Worm (Caenorhabditis elegans) whole organism, L4 larva: ENCODE measurements around the gene F53A10.2.

Experiments
- R02D3.7 ChIP-seq: fragments of 150-350 bp; sonication (generic microtip); optimal IDR thresholded peaks from 3 replicates; lab custom pipeline; 2014; ENCODE audit warnings: missing biosample characterization, missing genetic modification characterization
- ZK337.2 ChIP-seq: fragments of 200-800 bp; sonication (Bioruptor generic); IDR thresholded peaks from 2 replicates; pipeline ENCODE4 v1.3.6; 2022; ENCODE audit warnings: missing genetic modification reagents, missing genetic modification characterization, missing compliant biosample characterization
- aly-2 ChIP-seq: sonication (generic microtip); optimal IDR thresholded peaks from 2 replicates; lab custom pipeline; 2018; ENCODE audit warnings: missing biosample characterization, missing genetic modification characterization
- ceh-32 ChIP-seq: sonication (generic microtip); optimal IDR thresholded peaks from 2 replicates; lab custom pipeline; 2016; ENCODE audit warnings: mild to moderate bottlenecking, missing genetic modification characterization, missing compliant biosample characterization; ENCODE audit not compliant: poor library complexity
- ces-1 ChIP-seq: fragments of 150-350 bp; sonication (generic microtip); optimal IDR thresholded peaks from 4 replicates; lab custom pipeline; 2014; ENCODE audit warnings: missing biosample characterization, missing genetic modification reagents, missing genetic modification characterization
- lin-29 ChIP-seq: fragments of 200-800 bp; sonication (Bioruptor generic); IDR thresholded peaks from 2 replicates; pipeline ENCODE4 v1.3.6; 2022; ENCODE audit warnings: missing genetic modification reagents, missing genetic modification characterization, missing compliant biosample characterization
- nhr-77 ChIP-seq: fragments of 150-350 bp; optimal IDR thresholded peaks from 2 replicates; lab custom pipeline; 2014; ENCODE audit warnings: missing biosample characterization, missing genetic modification characterization
- snpc-1.2 ChIP-seq: fragments of 200-800 bp; sonication (Bioruptor generic); IDR thresholded peaks from 2 replicates; pipeline ENCODE4 v1.3.6; 2022; ENCODE audit warnings: missing genetic modification reagents, missing genetic modification characterization, missing compliant biosample characterization
- unc-62 ChIP-seq, 3 experiments: fragments of 150-350 bp in 1 of 3; sonication (generic microtip); optimal IDR thresholded peaks in 2 of 3; peaks in 1 of 3; 1 replicate in 1 of 3; 2 replicates in 2 of 3; lab custom pipeline; 2014 to 2017; ENCODE audit warnings: missing biosample characterization in 3 of 3, missing genetic modification characterization in 3 of 3, missing genetic modification reagents in 3 of 3, missing genotype in 1 of 3
- zag-1 ChIP-seq: fragments of 150-350 bp; optimal IDR thresholded peaks from 2 replicates; lab custom pipeline; 2014; ENCODE audit warnings: missing biosample characterization, missing genetic modification characterization

- TF ChIP-seq zag-1 (tag; lab: Kevin White, UChicago) (no peak), lin-29 (GFP tag; lab: Robert Waterston, UW) (no peak), R02D3.7 (no peak), ZK337.2 (GFP tag; lab: Robert Waterston, UW) (no peak), nhr-77 (no peak), ceh-32 (tag; lab: Kevin White, UChicago) (no peak), unc-62 (GFP tag; optimal IDR thresholded peaks at IDR 0.05 in 1 of 2; lab: Kevin White, UChicago) (no peak), unc-62 (tag; optimal IDR thresholded peaks at IDR 0.05; lab: Kevin White, UChicago) (no peak), ces-1 (GFP tag; lab: Kevin White, UChicago) (no peak), snpc-1.2 (GFP tag; lab: Robert Waterston, UW) (no peak), aly-2 (tag; lab: Kevin White, UChicago) (no peak)
Observed at ce11 chrII:1276778-1277177, 79.6 kb downstream of the F53A10.2 start, which contains the start of gene Y57G7A.11.
